Worm (Caenorhabditis elegans) whole organism, L1 larva: ENCODE data around the gene F21D5.4.

Experiments used
- C04F5.9 ChIP-seq: sonication (generic microtip); optimal IDR thresholded peaks from 2 replicates; lab custom pipeline; 2016; ENCODE audit warnings: missing genetic modification characterization, missing compliant biosample characterization
- aly-2 ChIP-seq: fragments of 150-350 bp; optimal IDR thresholded peaks from 2 replicates; lab custom pipeline; 2014; ENCODE audit warnings: missing biosample characterization, missing genetic modification characterization
- ama-1 ChIP-seq: fragments of 150-350 bp; optimal IDR thresholded peaks from 2 replicates; lab custom pipeline; 2014
- blmp-1 ChIP-seq: fragments of 150-350 bp; optimal IDR thresholded peaks from 2 replicates; lab custom pipeline; 2014; ENCODE audit warnings: missing biosample characterization, missing genetic modification characterization
- ceh-8 ChIP-seq: fragments of 200-800 bp; sonication (Bioruptor generic); optimal IDR thresholded peaks from 2 replicates; lab custom pipeline; 2018; ENCODE audit warnings: mild to moderate bottlenecking, missing genetic modification characterization, moderate library complexity, missing compliant biosample characterization
- ceh-88 ChIP-seq: fragments of 200-800 bp; sonication (Bioruptor generic); IDR thresholded peaks from 2 replicates; pipeline ENCODE4 v1.3.6; 2022; ENCODE audit warnings: missing genetic modification characterization, missing compliant biosample characterization
- ceh-90 ChIP-seq: sonication (generic microtip); optimal IDR thresholded peaks from 2 replicates; lab custom pipeline; 2016; ENCODE audit warnings: missing genetic modification characterization, missing compliant biosample characterization
- dpl-1 ChIP-seq, 3 experiments: fragments of 150-350 bp in 2 of 3; sonication (generic microtip) in 1 of 3; optimal IDR thresholded peaks; 2 replicates each; lab custom pipeline; 2014 to 2017; ENCODE audit warnings: missing biosample characterization in 3 of 3, missing genetic modification characterization in 3 of 3, missing genetic modification reagents in 3 of 3
- dsc-1 ChIP-seq: sonication (generic microtip); optimal IDR thresholded peaks from 2 replicates; lab custom pipeline; 2016; ENCODE audit warnings: mild to moderate bottlenecking, missing genetic modification characterization, missing compliant biosample characterization
- efl-3 ChIP-seq: fragments of 200-800 bp; sonication (Bioruptor generic); optimal IDR thresholded peaks from 2 replicates; lab custom pipeline; 2018; ENCODE audit warnings: mild to moderate bottlenecking, missing genetic modification characterization, missing compliant biosample characterization
- egl-13 ChIP-seq: sonication (generic microtip); optimal IDR thresholded peaks from 2 replicates; lab custom pipeline; 2016; ENCODE audit warnings: missing genotype, missing genetic modification reagents, missing genetic modification characterization, missing compliant biosample characterization
- elt-2 ChIP-seq: sonication (generic microtip); optimal IDR thresholded peaks from 2 replicates; lab custom pipeline; 2016; ENCODE audit warnings: missing genetic modification characterization, mild to moderate bottlenecking, inconsistent platforms, missing compliant biosample characterization, missing genetic modification reagents
- fkh-10 ChIP-seq: sonication (generic microtip); optimal IDR thresholded peaks from 2 replicates; lab custom pipeline; 2017; ENCODE audit warnings: missing biosample characterization, missing genetic modification reagents, missing genetic modification characterization
- fos-1 ChIP-seq: fragments of 150-350 bp; optimal IDR thresholded peaks from 2 replicates; lab custom pipeline; 2014; ENCODE audit warnings: missing biosample characterization, missing genetic modification characterization
- grh-1 ChIP-seq: fragments of 200-800 bp; sonication (Bioruptor generic); IDR thresholded peaks from 2 replicates; pipeline ENCODE4 v1.3.6; 2022; ENCODE audit warnings: missing genetic modification reagents, missing genetic modification characterization, missing compliant biosample characterization
- hlh-17 ChIP-seq: fragments of 200-800 bp; sonication (Bioruptor generic); optimal IDR thresholded peaks from 2 replicates; lab custom pipeline; 2018; ENCODE audit warnings: missing genetic modification characterization, mild to moderate bottlenecking, missing compliant biosample characterization, moderate library complexity, borderline replicate concordance
- hlh-4 ChIP-seq: sonication (generic microtip); optimal IDR thresholded peaks from 2 replicates; lab custom pipeline; 2016; ENCODE audit warnings: mild to moderate bottlenecking, missing genetic modification characterization, missing compliant biosample characterization
- irx-1 ChIP-seq: sonication (generic microtip); optimal IDR thresholded peaks from 2 replicates; lab custom pipeline; 2016; ENCODE audit warnings: missing genetic modification characterization, missing compliant biosample characterization
- isw-1 ChIP-seq: fragments of 200-800 bp; sonication (Bioruptor generic); IDR thresholded peaks from 2 replicates; pipeline ENCODE4 v1.3.6; 2022; ENCODE audit warnings: missing genetic modification characterization, missing compliant biosample characterization
- lin-14 ChIP-seq: fragments of 200-800 bp; sonication (Bioruptor generic); optimal IDR thresholded peaks from 2 replicates; lab custom pipeline; 2018; ENCODE audit warnings: mild to moderate bottlenecking, missing genetic modification characterization, moderate library complexity, missing compliant biosample characterization
- lin-15B ChIP-seq: fragments of 150-350 bp; sonication (generic microtip); optimal IDR thresholded peaks from 3 replicates; lab custom pipeline; 2014; ENCODE audit warnings: missing biosample characterization, missing genetic modification characterization
- lin-35 ChIP-seq, 2 experiments: fragments of 150-350 bp; optimal IDR thresholded peaks; 2 replicates each; lab custom pipeline; 2014; ENCODE audit warnings: missing biosample characterization in 2 of 2, missing genetic modification characterization in 2 of 2, missing genetic modification reagents in 2 of 2
- lin-39 ChIP-seq: fragments of 150-350 bp; optimal IDR thresholded peaks from 2 replicates; lab custom pipeline; 2014; ENCODE audit warnings: missing biosample characterization, missing genetic modification reagents, missing genetic modification characterization
- lir-3 ChIP-seq: sonication (generic microtip); optimal IDR thresholded peaks from 2 replicates; lab custom pipeline; 2016; ENCODE audit warnings: mild to moderate bottlenecking, missing genetic modification characterization, moderate library complexity, missing compliant biosample characterization; ENCODE audit not compliant: poor library complexity
- lsy-2 ChIP-seq, 2 experiments: fragments of 150-350 bp; optimal IDR thresholded peaks; 2 replicates each; lab custom pipeline; 2014; ENCODE audit warnings: missing biosample characterization in 2 of 2, missing genetic modification characterization in 2 of 2
- nhr-11 ChIP-seq: fragments of 150-350 bp; optimal IDR thresholded peaks from 2 replicates; lab custom pipeline; 2014; ENCODE audit warnings: missing biosample characterization, missing genetic modification characterization
- nhr-19 ChIP-seq: fragments of 200-800 bp; sonication (Bioruptor generic); conservative IDR thresholded peaks from 2 replicates; pipeline ENCODE4 v1.3.6; 2022; ENCODE audit warnings: missing genetic modification characterization, missing compliant biosample characterization
- nhr-20 ChIP-seq: sonication (generic microtip); optimal IDR thresholded peaks from 2 replicates; lab custom pipeline; 2016; ENCODE audit warnings: mild to moderate bottlenecking, missing genetic modification characterization, missing compliant biosample characterization
- nhr-28 ChIP-seq: fragments of 150-350 bp; optimal IDR thresholded peaks from 2 replicates; lab custom pipeline; 2014; ENCODE audit warnings: missing biosample characterization, missing genetic modification characterization
- nhr-47 ChIP-seq: sonication (generic microtip); optimal IDR thresholded peaks from 2 replicates; lab custom pipeline; 2016; ENCODE audit warnings: mild to moderate bottlenecking, missing genetic modification characterization, moderate library complexity, missing compliant biosample characterization
- nhr-71 ChIP-seq: sonication (generic microtip); optimal IDR thresholded peaks from 2 replicates; lab custom pipeline; 2016; ENCODE audit warnings: mild to moderate bottlenecking, missing genetic modification characterization, moderate library complexity, missing compliant biosample characterization
- nhr-76 ChIP-seq: sonication (generic microtip); optimal IDR thresholded peaks from 2 replicates; lab custom pipeline; 2017; ENCODE audit warnings: missing biosample characterization, missing genetic modification characterization
- nhr-77 ChIP-seq: fragments of 150-350 bp; optimal IDR thresholded peaks from 2 replicates; lab custom pipeline; 2014; ENCODE audit warnings: missing biosample characterization, missing genetic modification characterization
- nhr-84 ChIP-seq: sonication (generic microtip); optimal IDR thresholded peaks from 2 replicates; lab custom pipeline; 2017; ENCODE audit warnings: missing biosample characterization, missing genetic modification characterization
- nhr-85 ChIP-seq: sonication (generic microtip); peaks from one replicate; lab custom pipeline; 2016; ENCODE audit warnings: missing genetic modification characterization, inconsistent platforms, missing compliant biosample characterization
- nhr-90 ChIP-seq: sonication (generic microtip); optimal IDR thresholded peaks from 2 replicates; lab custom pipeline; 2016; ENCODE audit warnings: mild to moderate bottlenecking, missing genetic modification characterization, missing compliant biosample characterization; ENCODE audit not compliant: poor library complexity
- pag-3 ChIP-seq: sonication (generic microtip); optimal IDR thresholded peaks from 2 replicates; lab custom pipeline; 2017; ENCODE audit warnings: missing genetic modification characterization, mild to moderate bottlenecking, missing compliant biosample characterization, antibody characterized with exemption, borderline replicate concordance; ENCODE audit not compliant: insufficient read depth
- pqm-1 ChIP-seq: sonication (generic microtip); optimal IDR thresholded peaks from 3 replicates; lab custom pipeline; 2017; ENCODE audit warnings: missing biosample characterization, missing genetic modification characterization
- rnt-1 ChIP-seq: sonication (generic microtip); optimal IDR thresholded peaks from 2 replicates; lab custom pipeline; 2016; ENCODE audit warnings: mild to moderate bottlenecking, missing genetic modification characterization, moderate library complexity, missing compliant biosample characterization
- skn-1 ChIP-seq: fragments of 150-350 bp; optimal IDR thresholded peaks from 2 replicates; lab custom pipeline; 2014; ENCODE audit warnings: missing biosample characterization, missing genetic modification characterization
- sox-4 ChIP-seq: sonication (generic microtip); optimal IDR thresholded peaks from 2 replicates; lab custom pipeline; 2016; ENCODE audit warnings: missing genetic modification characterization, missing compliant biosample characterization
- sup-37 ChIP-seq: fragments of 200-800 bp; sonication (Bioruptor generic); optimal IDR thresholded peaks from 2 replicates; lab custom pipeline; 2018; ENCODE audit warnings: mild to moderate bottlenecking, missing genetic modification characterization, missing compliant biosample characterization
- swsn-7 ChIP-seq: sonication (generic microtip); optimal IDR thresholded peaks from 2 replicates; lab custom pipeline; 2016; ENCODE audit warnings: missing genetic modification characterization, missing compliant biosample characterization
- tbx-2 ChIP-seq: sonication (generic microtip); optimal IDR thresholded peaks from 2 replicates; lab custom pipeline; 2016; ENCODE audit warnings: missing genetic modification characterization, missing compliant biosample characterization
- unc-62 ChIP-seq: fragments of 150-350 bp; optimal IDR thresholded peaks from 2 replicates; lab custom pipeline; 2014; ENCODE audit warnings: missing biosample characterization, missing genetic modification reagents, missing genetic modification characterization
- vab-15 ChIP-seq: sonication (generic microtip); optimal IDR thresholded peaks from 2 replicates; lab custom pipeline; 2017; ENCODE audit warnings: missing genotype, mild to moderate bottlenecking, missing genetic modification characterization, missing compliant biosample characterization
- zag-1 ChIP-seq: fragments of 150-350 bp; optimal IDR thresholded peaks from 2 replicates; lab custom pipeline; 2014; ENCODE audit warnings: missing biosample characterization, missing genetic modification characterization
- zip-4 ChIP-seq: fragments of 200-800 bp; sonication (Bioruptor generic); optimal IDR thresholded peaks from 2 replicates; lab custom pipeline; 2018; ENCODE audit warnings: mild to moderate bottlenecking, missing genetic modification characterization, moderate library complexity, missing compliant biosample characterization

The F21D5.4 gene

DNA sequence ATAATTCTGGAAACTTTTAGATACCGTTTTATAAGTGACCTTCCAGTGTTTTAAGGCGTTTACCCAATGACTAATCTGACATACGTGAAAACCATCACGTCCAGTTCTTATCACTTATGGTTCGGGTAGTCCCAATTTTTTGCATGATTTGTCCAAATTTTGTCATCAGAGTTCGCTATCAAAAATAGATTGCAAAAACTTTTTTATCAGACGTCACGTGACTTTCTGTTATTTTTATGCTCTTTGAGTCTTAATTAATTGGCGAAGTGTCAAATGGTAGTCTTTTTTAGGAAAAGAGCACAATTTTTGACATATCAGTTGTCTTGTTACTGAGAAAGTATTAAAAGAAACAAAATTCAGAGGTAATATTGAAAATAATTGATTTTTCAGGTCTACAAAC, 8.3 kb upstream of the F21D5.4 start:
- TF ChIP-seq aly-2 (tag; lab: Kevin White, UChicago) = no peak
- TF ChIP-seq zag-1 = no peak
- TF ChIP-seq vab-15 (tag; lab: Kevin White, UChicago) = no peak
- TF ChIP-seq lin-35 (GFP tag; optimal IDR thresholded peaks at IDR 0.05; lab: Kevin White, UChicago) = peak in 1 of 2 experiments; percentile 0
- TF ChIP-seq hlh-4 (tag; lab: Kevin White, UChicago) = no peak
- no peak for TF ChIP-seq skn-1 (tag; lab: Kevin White, UChicago)
- TF ChIP-seq unc-62 = no peak
- no peak for TF ChIP-seq isw-1
- TF ChIP-seq elt-2 (tag; lab: Kevin White, UChicago) = peak; percentile 86
- no peak for TF ChIP-seq nhr-19 (GFP tag; lab: Robert Waterston, UW)
- TF ChIP-seq blmp-1 = no peak
- no peak for TF ChIP-seq nhr-47 (tag; lab: Kevin White, UChicago)

DNA sequence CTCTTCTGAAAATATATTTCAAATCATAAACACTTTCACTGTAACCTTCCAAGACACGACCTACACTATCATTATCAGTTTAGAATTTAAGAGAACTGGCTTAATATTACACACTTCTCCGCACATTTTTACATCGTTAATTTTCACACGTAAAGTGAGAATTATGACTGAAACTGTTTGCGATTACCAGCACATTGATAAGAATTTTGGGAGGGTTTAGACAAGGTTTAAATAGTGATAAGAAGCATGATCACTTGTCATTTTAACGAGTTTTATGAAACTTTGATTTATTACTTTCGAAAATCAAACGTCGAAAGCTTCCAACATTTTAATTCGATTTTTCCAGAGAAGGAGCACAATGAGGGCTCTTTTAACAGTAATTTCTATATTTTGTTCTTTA, 7.4 kb upstream of the F21D5.4 start, which contains the start of gene F21D5.3:
Gene F21D5.3, plus strand, starts transcription at position 347 of the 400 bp plus-strand sequence.
- no peak for TF ChIP-seq C04F5.9 (tag; lab: Kevin White, UChicago)
- no peak for TF ChIP-seq pag-3 (tag; lab: Kevin White, UChicago)
- TF ChIP-seq irx-1 = no peak
- no peak for TF ChIP-seq dpl-1 (GFP tag; optimal IDR thresholded peaks at IDR 0.05; lab: Kevin White, UChicago)
- no peak for TF ChIP-seq efl-3 (GFP tag; lab: Kevin White, UChicago)
- TF ChIP-seq ama-1 (lab: Kevin White, UChicago) = no peak
- TF ChIP-seq nhr-71 (tag; lab: Kevin White, UChicago) = peak; percentile 11
- TF ChIP-seq zag-1 = no peak
- no peak for TF ChIP-seq unc-62
- peak in 1 of 2 experiments; percentile 42 for TF ChIP-seq lin-35 (GFP tag; optimal IDR thresholded peaks at IDR 0.05; lab: Kevin White, UChicago)
- TF ChIP-seq elt-2 (tag; lab: Kevin White, UChicago) = peak; percentile 93
- TF ChIP-seq lsy-2 (tag; optimal IDR thresholded peaks at IDR 0.05; lab: Kevin White, UChicago) = no peak
- peak; percentile 43 for TF ChIP-seq pqm-1 (tag; lab: Kevin White, UChicago)
- TF ChIP-seq tbx-2 (tag; lab: Kevin White, UChicago) = no peak
- TF ChIP-seq nhr-90 (tag; lab: Kevin White, UChicago) = no peak
- no peak for TF ChIP-seq rnt-1 (tag; lab: Kevin White, UChicago)
- TF ChIP-seq nhr-85 (tag; lab: Kevin White, UChicago) = no peak

DNA sequence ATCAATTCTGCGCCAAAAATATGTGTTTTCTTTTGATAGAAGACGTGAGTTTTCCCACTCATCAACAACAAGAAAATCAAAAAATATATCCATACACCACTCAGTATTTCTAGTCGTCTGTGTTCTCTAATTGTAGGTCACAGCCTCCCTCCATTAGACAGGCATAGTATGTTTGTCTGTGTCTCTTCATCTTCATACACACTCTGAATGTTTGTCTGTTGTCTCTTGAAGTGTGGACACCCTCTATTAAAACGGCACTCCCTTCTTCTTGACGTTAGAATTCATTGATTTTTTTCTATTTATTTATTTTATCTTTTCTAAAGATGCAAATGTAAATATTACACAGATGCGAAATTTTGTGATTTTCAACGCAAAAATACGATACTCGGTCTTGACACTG, 533 bp upstream of the F21D5.4 start:
- TF ChIP-seq lir-3 (no peak), lin-39 (tag; lab: Kevin White, UChicago) (no peak), zip-4 (GFP tag; lab: Kevin White, UChicago) (no peak), lin-14 (GFP tag; lab: Kevin White, UChicago) (no peak), aly-2 (tag; lab: Kevin White, UChicago) (no peak), nhr-76 (tag; lab: Kevin White, UChicago) (no peak), ama-1 (lab: Kevin White, UChicago) (no peak), lin-35 (GFP tag; optimal IDR thresholded peaks at IDR 0.05; lab: Kevin White, UChicago) (peak; percentile 17 to 21), sup-37 (no peak), nhr-20 (tag; lab: Kevin White, UChicago) (no peak), nhr-71 (tag; lab: Kevin White, UChicago) (no peak), ceh-90 (tag; lab: Kevin White, UChicago) (no peak), isw-1 (no peak), egl-13 (no peak), dsc-1 (tag; lab: Kevin White, UChicago) (no peak), ceh-8 (no peak), nhr-28 (tag; lab: Kevin White, UChicago) (no peak), hlh-17 (GFP tag; lab: Kevin White, UChicago) (no peak), sox-4 (tag; lab: Kevin White, UChicago) (no peak), fos-1 (tag; lab: Kevin White, UChicago) (no peak), lin-15B (no peak), grh-1 (no peak), unc-62 (no peak), nhr-77 (tag; lab: Kevin White, UChicago) (no peak), ceh-88 (GFP tag; lab: Robert Waterston, UW) (no peak), skn-1 (tag; lab: Kevin White, UChicago) (no peak), nhr-90 (tag; lab: Kevin White, UChicago) (no peak), nhr-84 (no peak), lsy-2 (tag; optimal IDR thresholded peaks at IDR 0.05; lab: Kevin White, UChicago) (peak in 1 of 2 experiments; percentile 31), nhr-11 (no peak), fkh-10 (GFP tag; lab: Kevin White, UChicago) (no peak), pqm-1 (tag; lab: Kevin White, UChicago) (no peak), swsn-7 (peak; percentile 4)
